Worm (Caenorhabditis elegans) whole organism, L2 larva: ENCODE measurements around the gene unc-98.

Experiments used
- nhr-25 ChIP-seq: fragments of 150-350 bp; sonication (generic microtip); optimal IDR thresholded peaks from 3 replicates; lab custom pipeline; 2014; ENCODE audit warnings: missing biosample characterization, missing genetic modification characterization
- sma-9 ChIP-seq, 2 experiments: fragments of 150-350 bp in 1 of 2; sonication (generic microtip) in 1 of 2; optimal IDR thresholded peaks; 2 replicates each; lab custom pipeline; 2014 to 2016; ENCODE audit warnings: missing genetic modification characterization in 2 of 2, mild to moderate bottlenecking in 1 of 2, missing biosample characterization in 1 of 2, missing compliant biosample characterization in 1 of 2, missing genetic modification reagents in 1 of 2, moderate library complexity in 1 of 2

DNA sequence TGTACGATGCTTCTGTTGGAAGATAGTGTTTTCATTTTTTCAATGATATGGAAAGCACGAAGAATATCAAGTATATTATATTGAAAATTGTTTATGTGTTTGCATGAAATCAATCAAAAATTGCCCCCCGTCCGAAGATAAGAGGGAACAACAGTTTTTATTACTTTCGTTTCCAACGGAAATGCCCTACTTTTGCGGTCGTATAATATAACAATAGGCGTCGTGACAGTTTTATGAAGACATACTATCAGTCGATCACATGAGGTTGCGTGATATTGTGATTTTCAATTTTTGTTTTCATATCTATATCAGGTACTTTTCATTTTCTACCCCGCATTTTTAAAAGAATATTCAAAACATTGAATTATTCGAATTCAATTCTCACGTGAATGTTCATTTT, 22.6 kb upstream of the unc-98 start:
- TF ChIP-seq nhr-25 (tag; lab: Kevin White, UChicago) (no peak), sma-9 (GFP tag; optimal IDR thresholded peaks at IDR 0.05; lab: Kevin White, UChicago) (peak; percentile 61), sma-9 (tag; optimal IDR thresholded peaks at IDR 0.05; lab: Kevin White, UChicago) (no peak)
